Worm (Caenorhabditis elegans): Measurements from ENCODE around the gene nmr-2.

ce11 chrV:15015799-15016198, 4.3 kb upstream of the nmr-2 start:
- TF ChIP-seq ztf-23 (GFP tag; IDR thresholded peaks at IDR 0.05) (no peak), cog-1 (tag; optimal IDR thresholded peaks at IDR 0.05) (no peak), flt-1 (GFP tag; IDR thresholded peaks at IDR 0.05) (no peak), ztf-29 (GFP tag; IDR thresholded peaks at IDR 0.05) (no peak), klf-2 (GFP tag; conservative IDR thresholded peaks at IDR 0.05) (no peak), ref-1 (GFP tag; conservative IDR thresholded peaks at IDR 0.05) (no peak), tab-1 (GFP tag; IDR thresholded peaks at IDR 0.05) (no peak), med-1 (GFP tag; optimal IDR thresholded peaks at IDR 0.05; ENCODE audit: insufficient read depth) (no peak)

Data from whole organism, midembryonic.